Worm (Caenorhabditis elegans): ENCODE data around the gene cst-2.

- no peak for TF ChIP-seq D2030.7 (GFP tag; IDR thresholded peaks at IDR 0.05)
- no peak for TF ChIP-seq cebp-1 (GFP tag; IDR thresholded peaks at IDR 0.05)
- no peak for TF ChIP-seq cebp-1 (tag; optimal IDR thresholded peaks at IDR 0.05)
- TF ChIP-seq madf-10 (tag; optimal IDR thresholded peaks at IDR 0.05): no peak
- no peak for TF ChIP-seq dpl-1 (GFP tag; optimal IDR thresholded peaks at IDR 0.05)
- TF ChIP-seq snpc-1.1 (tag; optimal IDR thresholded peaks at IDR 0.05; ENCODE audit: insufficient read depth): no peak
- TF ChIP-seq madf-6 (GFP tag; IDR thresholded peaks at IDR 0.05): no peak
- TF ChIP-seq ceh-79 (tag; optimal IDR thresholded peaks at IDR 0.05): no peak
- TF ChIP-seq F23B12.7 (tag; optimal IDR thresholded peaks at IDR 0.05; ENCODE audit: insufficient read depth): no peak
- no peak for TF ChIP-seq lsl-1 (GFP tag; optimal IDR thresholded peaks at IDR 0.05)
These were observed 33.0 kb upstream of the cst-2 start, which contains the start of gene R160.4 for ce11 chrX:4368800-4369199.
